Fruit fly (Drosophila melanogaster): Measurements from ENCODE around the gene mus101.

mus101 gene

dm6 chrX:13766495-13766894 is 44.4 kb downstream of the mus101 start:
- TF ChIP-seq D1 (tag; optimal IDR thresholded peaks at IDR 0.05) (no peak), Ets98B (GFP tag; IDR thresholded peaks at IDR 0.05) (no peak), Pif1B (GFP tag; optimal IDR thresholded peaks at IDR 0.05) (no peak)

- TF ChIP-seq CG12605 (GFP tag; IDR thresholded peaks at IDR 0.05) (no peak), Pif1A (GFP tag; optimal IDR thresholded peaks at IDR 0.05) (no peak), EcR (GFP tag; optimal IDR thresholded peaks at IDR 0.05) (no peak), CG10348 (GFP tag; IDR thresholded peaks at IDR 0.05) (no peak)
These were observed 48.7 kb downstream of the mus101 start for dm6 chrX:13770768-13771167.

Measured in whole organism, pupa.